2 fruit fly cellular contexts compared by ENCODE assay signal in genomic region chr3R:21071312-21071711, dm6.
TF ChIP-seq lines count a peak whose summit lies in the region.

No protein-coding gene starts in this region.

- no peak for TF ChIP-seq CTCF in whole organism, embryonic (GFP tag; optimal IDR thresholded peaks at IDR 0.05; lab: Kevin White, UChicago)

TF ChIP-seq in Kc167, 6 proteins besides CTCF, POLR2A, EP300 and RAD21:
- no peak for TF ChIP-seq psq (optimal IDR thresholded peaks at IDR 0.05; lab: Kevin White, UChicago)
- no peak for TF ChIP-seq ttk (optimal IDR thresholded peaks at IDR 0.05; lab: Kevin White, UChicago)
- no peak for TF ChIP-seq Sin3A (optimal IDR thresholded peaks at IDR 0.05; lab: Kevin White, UChicago)
- no peak for TF ChIP-seq Myc (optimal IDR thresholded peaks at IDR 0.05; lab: Kevin White, UChicago)
- TF ChIP-seq insv (optimal IDR thresholded peaks at IDR 0.05; lab: Kevin White, UChicago), result peak; percentile 51

TF ChIP-seq in whole organism, embryonic, 481 proteins besides CTCF, POLR2A, EP300 and RAD21:
- TF ChIP-seq CG8478 (optimal IDR thresholded peaks at IDR 0.05; lab: Kevin White, UChicago) (peak; percentile 29), Med (GFP tag; lab: Kevin White, UChicago) (peak; percentile 70), bcd (GFP tag; optimal IDR thresholded peaks at IDR 0.05; lab: Kevin White, UChicago) (no peak), CG11093 (GFP tag; IDR thresholded peaks at IDR 0.05; lab: Robert Waterston, UW) (no peak), sens (GFP tag; lab: Kevin White, UChicago) (peak; percentile 4), CG11456 (GFP tag; IDR thresholded peaks at IDR 0.05; lab: Robert Waterston, UW) (0 out of 3 replicates have a peak, but pooled peaks have one; percentile 19), lov (optimal IDR thresholded peaks at IDR 0.05; lab: Kevin White, UChicago) (no peak), lov (GFP tag; IDR thresholded peaks at IDR 0.05; lab: Robert Waterston, UW) (0 out of 3 replicates have a peak, but pooled peaks have one; percentile 38)
TF ChIP-seq in whole organism, embryonic: peak in this region for 5.
